Fruit fly (Drosophila melanogaster): ENCODE data around the gene inaF-D.

The inaF-D gene

dm6 chrX:11678539-11679040 is 50.3 kb downstream of the inaF-D start, which contains the start of the genes Vlet and bif (continued):
- TF ChIP-seq Atf3 (GFP tag; optimal IDR thresholded peaks at IDR 0.05) (no peak), B-H2 (GFP tag; optimal IDR thresholded peaks at IDR 0.05) (peak; percentile 57), Sox100B (GFP tag; optimal IDR thresholded peaks at IDR 0.05) (peak; percentile 75), so (GFP tag; IDR thresholded peaks at IDR 0.05) (no peak), BtbVII (GFP tag; optimal IDR thresholded peaks at IDR 0.05) (peak; percentile 58), CG12219 (GFP tag; optimal IDR thresholded peaks at IDR 0.05) (no peak), CG10431 (GFP tag; optimal IDR thresholded peaks at IDR 0.05) (peak; percentile 24), bab2 (GFP tag; optimal IDR thresholded peaks at IDR 0.05) (no peak), ase (GFP tag; IDR thresholded peaks at IDR 0.05) (0 out of 3 replicates have a peak, but pooled peaks have one; percentile 30), CG31365 (tag; optimal IDR thresholded peaks at IDR 0.05) (no peak), CG32532 (GFP tag; IDR thresholded peaks at IDR 0.05) (peak; percentile 67), Camta (GFP tag; optimal IDR thresholded peaks at IDR 0.05) (peak; percentile 20), zen2 (GFP tag; IDR thresholded peaks at IDR 0.05; ENCODE audit: partially characterized antibody) (no peak), HLHmδ (GFP tag; optimal IDR thresholded peaks at IDR 0.05) (no peak), onecut (GFP tag; IDR thresholded peaks at IDR 0.05) (no peak; the same call in 1 of the 2 replicates), dimm (GFP tag; IDR thresholded peaks at IDR 0.05) (no peak), croc (GFP tag; conservative IDR thresholded peaks at IDR 0.05) (peak; percentile 23; the same call in 2 of the 3 replicates), hbn (GFP tag; IDR thresholded peaks at IDR 0.05; ENCODE audit: partially characterized antibody) (peak; percentile 36; the same call in 1 of the 2 replicates), CG16813 (GFP tag; IDR thresholded peaks at IDR 0.05; ENCODE audit: partially characterized antibody) (peak; percentile 68), ham (GFP tag; IDR thresholded peaks at IDR 0.05) (no peak), seq (GFP tag; IDR thresholded peaks at IDR 0.05) (peak; percentile 50; the same call in 1 of the 2 replicates), fd64A (GFP tag; optimal IDR thresholded peaks at IDR 0.05) (no peak), ap (GFP tag; IDR thresholded peaks at IDR 0.05) (0 out of 2 replicates have a peak, but pooled peaks have one; percentile 8), CG12942 (GFP tag; optimal IDR thresholded peaks at IDR 0.05) (peak; percentile 47), Dek (tag; optimal IDR thresholded peaks at IDR 0.05) (peak; percentile 40), CG1529 (GFP tag; optimal IDR thresholded peaks at IDR 0.05) (peak; percentile 25), ind (GFP tag; optimal IDR thresholded peaks at IDR 0.05) (peak; percentile 74), rib (GFP tag; IDR thresholded peaks at IDR 0.05) (no peak), ash1 (GFP tag; optimal IDR thresholded peaks at IDR 0.05) (no peak), Gug (GFP tag; IDR thresholded peaks at IDR 0.05) (peak; percentile 29; the same call in 2 of the 4 replicates), BEAF-32 (GFP tag; optimal IDR thresholded peaks at IDR 0.05) (peak; percentile 73), dan (GFP tag; IDR thresholded peaks at IDR 0.05) (no peak), nmo (GFP tag; optimal IDR thresholded peaks at IDR 0.05) (peak; percentile 80), CG6654 (GFP tag; optimal IDR thresholded peaks at IDR 0.05) (peak; percentile 35), Hr78 (GFP tag; optimal IDR thresholded peaks at IDR 0.05) (no peak), CG13296 (GFP tag; optimal IDR thresholded peaks at IDR 0.05) (peak; percentile 69), zen (tag; optimal IDR thresholded peaks at IDR 0.05) (peak; percentile 62), Vsx1 (GFP tag; optimal IDR thresholded peaks at IDR 0.05) (no peak), ssp (GFP tag; IDR thresholded peaks at IDR 0.05) (peak; percentile 46), maf-S (GFP tag; optimal IDR thresholded peaks at IDR 0.05) (no peak), Ravus (GFP tag; IDR thresholded peaks at IDR 0.05) (no peak), CG17568 (GFP tag; optimal IDR thresholded peaks at IDR 0.05) (no peak), CG1024 (GFP tag; IDR thresholded peaks at IDR 0.05) (no peak), nerfin-2 (GFP tag; IDR thresholded peaks at IDR 0.05; ENCODE audit: partially characterized antibody) (no peak), Atf-2 (GFP tag; optimal IDR thresholded peaks at IDR 0.05) (peak; percentile 19), odd (GFP tag; optimal IDR thresholded peaks at IDR 0.05) (no peak), sqz (GFP tag; optimal IDR thresholded peaks at IDR 0.05) (peak; percentile 34), pita (GFP tag; optimal IDR thresholded peaks at IDR 0.05) (no peak), hb (GFP tag; IDR thresholded peaks at IDR 0.05; ENCODE audit: partially characterized antibody) (peak; percentile 58; the same call in 1 of the 3 replicates), CG1603 (tag; optimal IDR thresholded peaks at IDR 0.05) (no peak)

Data from whole organism, embryonic.